Fruit fly (Drosophila melanogaster) Kc167 (cell line): Measurements from ENCODE around the gene Poc1.

Experiments used
- Myc ChIP-seq: fragments of >200 bp; optimal IDR thresholded peaks from 2 replicates; lab custom pipeline; 2017; ENCODE audit warnings: missing external identifiers
- Sin3A ChIP-seq: fragments of >200 bp; optimal IDR thresholded peaks from 2 replicates; lab custom pipeline; 2018; ENCODE audit warnings: missing external identifiers
- h ChIP-seq: fragments of >200 bp; optimal IDR thresholded peaks from 3 replicates; lab custom pipeline; 2018; ENCODE audit warnings: missing external identifiers
- insv ChIP-seq: fragments of >200 bp; optimal IDR thresholded peaks from 3 replicates; lab custom pipeline; 2018; ENCODE audit warnings: missing external identifiers
- psq ChIP-seq: fragments of >200 bp; optimal IDR thresholded peaks from 2 replicates; lab custom pipeline; 2017; ENCODE audit warnings: missing external identifiers
- ttk ChIP-seq: sonication (Bioruptor generic); optimal IDR thresholded peaks from 2 replicates; lab custom pipeline; 2017; ENCODE audit warnings: missing external identifiers

Poc1 gene

dm6 chr3L:13384489-13384888, 5.3 kb downstream of the Poc1 start, which contains the start of gene CG14110:
CG14110 (plus strand) TSS chr3L:13384789.
- no peak for TF ChIP-seq Myc (lab: Kevin White, UChicago)
- no peak for TF ChIP-seq Sin3A (lab: Kevin White, UChicago)
- no peak for TF ChIP-seq h
- no peak for TF ChIP-seq psq (lab: Kevin White, UChicago)
- TF ChIP-seq insv = no peak
- TF ChIP-seq ttk (lab: Kevin White, UChicago) = no peak

- TF ChIP-seq insv (no peak), ttk (lab: Kevin White, UChicago) (no peak), Sin3A (lab: Kevin White, UChicago) (no peak), h (no peak), psq (lab: Kevin White, UChicago) (no peak), Myc (lab: Kevin White, UChicago) (no peak)
Measured at dm6 chr3L:13382061-13382815, 7.6 kb downstream of the Poc1 start, which contains the start of gene ImpL1. ImpL1 (plus strand) TSS chr3L:13382765.

dm6 chr3L:13381160-13381559, 8.6 kb downstream of the Poc1 start, which contains the start of gene CG14107:
CG14107 (minus strand) TSS chr3L:13381346.
- no peak for TF ChIP-seq Myc (lab: Kevin White, UChicago)

dm6 chr3L:13378202-13378601, 11.6 kb downstream of the Poc1 start, which contains the start of gene SNCF:
SNCF (plus strand) TSS chr3L:13378583.
- TF ChIP-seq ttk (lab: Kevin White, UChicago) (no peak), Myc (lab: Kevin White, UChicago) (no peak), insv (no peak), h (no peak), Sin3A (lab: Kevin White, UChicago) (no peak), psq (lab: Kevin White, UChicago) (no peak)

dm6 chr3L:13377657-13378056, 12.1 kb downstream of the Poc1 start, which contains the start of gene CG14111:
CG14111 (plus strand) TSS chr3L:13377957.
- TF ChIP-seq insv (no peak), psq (lab: Kevin White, UChicago) (no peak), h (no peak), ttk (lab: Kevin White, UChicago) (no peak), Myc (lab: Kevin White, UChicago) (no peak), Sin3A (lab: Kevin White, UChicago) (no peak)

- no peak for TF ChIP-seq h
- TF ChIP-seq psq (lab: Kevin White, UChicago) = no peak
- no peak for TF ChIP-seq insv
- no peak for TF ChIP-seq Sin3A (lab: Kevin White, UChicago)
- TF ChIP-seq Myc (lab: Kevin White, UChicago) = no peak
- TF ChIP-seq ttk (lab: Kevin White, UChicago) = no peak
Measured at dm6 chr3L:13356084-13356693, 33.6 kb downstream of the Poc1 start, which contains the start of gene Nplp2. Nplp2 (plus strand) TSS chr3L:13356376.

dm6 chr3L:13348733-13349132, 41.1 kb downstream of the Poc1 start, which contains the start of gene CG17687:
CG17687 (plus strand) TSS chr3L:13349033.
- TF ChIP-seq ttk (lab: Kevin White, UChicago) (no peak), Sin3A (lab: Kevin White, UChicago) (no peak), Myc (lab: Kevin White, UChicago) (no peak), psq (lab: Kevin White, UChicago) (no peak), insv (no peak), h (no peak)
